Worm (Caenorhabditis elegans): ENCODE results near the gene K03B8.14.

ce11 chrV:11341913-11342312 lies 48.4 kb upstream of the K03B8.14 start, which contains the start of gene T02E9.5:
- TF ChIP-seq him-1 (tag; optimal IDR thresholded peaks at IDR 0.05) (no peak), dao-5 (tag; optimal IDR thresholded peaks at IDR 0.05) (no peak)
